Worm (Caenorhabditis elegans) whole organism, L4 larva: ENCODE measurements around the gene F01D5.7.

Experiments
- F26F4.8 ChIP-seq: fragments of 200-800 bp; sonication (Bioruptor generic); conservative IDR thresholded peaks from 2 replicates; pipeline ENCODE4 v1.3.6; 2022; ENCODE audit warnings: missing genetic modification characterization, missing compliant biosample characterization
- Y105C5A.15 ChIP-seq: fragments of 200-800 bp; sonication (Bioruptor generic); IDR thresholded peaks from 2 replicates; pipeline ENCODE4 v1.3.6; 2022; ENCODE audit warnings: missing genetic modification characterization, missing compliant biosample characterization
- ZK546.5 ChIP-seq, 2 experiments: sonication (generic microtip); optimal IDR thresholded peaks; 2 replicates each; lab custom pipeline; 2017; ENCODE audit warnings: missing biosample characterization in 2 of 2, missing genetic modification characterization in 2 of 2
- aha-1 ChIP-seq: fragments of 150-350 bp; peaks from one replicate; lab custom pipeline; 2014; ENCODE audit warnings: missing biosample characterization, missing genetic modification characterization
- arid-1 ChIP-seq: fragments of 200-800 bp; sonication (Bioruptor generic); conservative IDR thresholded peaks from 2 replicates; pipeline ENCODE4 v1.3.6; 2022; ENCODE audit warnings: missing genetic modification reagents, missing genetic modification characterization, missing compliant biosample characterization
- ceh-44 ChIP-seq: fragments of 200-800 bp; sonication (Bioruptor generic); IDR thresholded peaks from 2 replicates; pipeline ENCODE4 v1.3.6; 2022; ENCODE audit warnings: missing genetic modification reagents, missing genetic modification characterization, missing compliant biosample characterization
- ceh-62 ChIP-seq: sonication (generic microtip); optimal IDR thresholded peaks from 2 replicates; lab custom pipeline; 2017; ENCODE audit warnings: missing biosample characterization, missing genetic modification characterization
- ceh-82 ChIP-seq: sonication (generic microtip); optimal IDR thresholded peaks from 2 replicates; lab custom pipeline; 2017; ENCODE audit warnings: missing biosample characterization, missing genetic modification characterization
- ctbp-1 ChIP-seq: fragments of 200-800 bp; sonication (Bioruptor generic); IDR thresholded peaks from 2 replicates; pipeline ENCODE4 v1.3.6; 2022; ENCODE audit warnings: missing genetic modification reagents, missing genetic modification characterization, missing compliant biosample characterization
- daf-16 ChIP-seq, 3 experiments: sonication (generic microtip); optimal IDR thresholded peaks; 2 replicates each; lab custom pipeline; 2016 to 2017; ENCODE audit warnings: missing genetic modification characterization in 3 of 3, missing genetic modification reagents in 3 of 3, mild to moderate bottlenecking in 2 of 3, missing compliant biosample characterization in 2 of 3, missing biosample characterization in 1 of 3, moderate library complexity in 1 of 3
- dmd-6 ChIP-seq: fragments of 200-800 bp; sonication (Bioruptor generic); IDR thresholded peaks from 2 replicates; pipeline ENCODE4 v1.3.6; 2022; ENCODE audit warnings: missing genetic modification reagents, missing genetic modification characterization, missing compliant biosample characterization
- dmd-8 ChIP-seq: fragments of 200-800 bp; sonication (Bioruptor generic); IDR thresholded peaks from 2 replicates; pipeline ENCODE4 v1.3.6; 2022; ENCODE audit warnings: missing genetic modification characterization, missing compliant biosample characterization
- duxl-1 ChIP-seq: sonication (generic microtip); optimal IDR thresholded peaks from 2 replicates; lab custom pipeline; 2016; ENCODE audit warnings: mild to moderate bottlenecking, missing genetic modification characterization, moderate library complexity, missing compliant biosample characterization; ENCODE audit not compliant: poor library complexity
- dve-1 ChIP-seq: sonication (generic microtip); optimal IDR thresholded peaks from 2 replicates; lab custom pipeline; 2017; ENCODE audit warnings: antibody characterized with exemption, mild to moderate bottlenecking, missing genetic modification characterization, missing compliant biosample characterization; ENCODE audit not compliant: insufficient read depth
- egl-27 ChIP-seq: sonication (generic microtip); optimal IDR thresholded peaks from 3 replicates; lab custom pipeline; 2017; ENCODE audit warnings: missing biosample characterization, missing genetic modification reagents, missing genetic modification characterization
- hif-1 ChIP-seq, 2 experiments: sonication (generic microtip); optimal IDR thresholded peaks; 2 replicates each; lab custom pipeline; 2016 to 2017; ENCODE audit warnings: missing compliant biosample characterization in 2 of 2, missing genetic modification characterization in 2 of 2, missing genetic modification reagents in 2 of 2, missing genotype in 2 of 2, mild to moderate bottlenecking in 1 of 2
- hlh-30 ChIP-seq: sonication (generic microtip); optimal IDR thresholded peaks from 2 replicates; lab custom pipeline; 2017; ENCODE audit warnings: antibody characterized with exemption, mild to moderate bottlenecking, missing genetic modification characterization, missing compliant biosample characterization; ENCODE audit not compliant: insufficient read depth
- hmg-1.1 ChIP-seq: fragments of 200-800 bp; sonication (Bioruptor generic); IDR thresholded peaks from 2 replicates; pipeline ENCODE4 v1.3.6; 2022; ENCODE audit warnings: missing genetic modification reagents, missing genetic modification characterization, missing compliant biosample characterization
- jun-1 ChIP-seq: fragments of 150-350 bp; optimal IDR thresholded peaks from 2 replicates; lab custom pipeline; 2014; ENCODE audit warnings: missing biosample characterization, missing genetic modification reagents, missing genetic modification characterization
- lin-15B ChIP-seq: fragments of 150-350 bp; sonication (generic microtip); optimal IDR thresholded peaks from 3 replicates; lab custom pipeline; 2014; ENCODE audit warnings: missing biosample characterization, missing genetic modification characterization
- lin-38 ChIP-seq: fragments of 200-800 bp; sonication (Bioruptor generic); IDR thresholded peaks from 2 replicates; pipeline ENCODE4 v1.3.6; 2022; ENCODE audit warnings: missing genetic modification reagents, missing genetic modification characterization, missing compliant biosample characterization
- lin-39 ChIP-seq: fragments of 150-350 bp; optimal IDR thresholded peaks from 2 replicates; lab custom pipeline; 2014; ENCODE audit warnings: missing biosample characterization, missing genetic modification reagents, missing genetic modification characterization
- lir-3 ChIP-seq: sonication (generic microtip); optimal IDR thresholded peaks from 2 replicates; lab custom pipeline; 2016; ENCODE audit warnings: mild to moderate bottlenecking, missing genetic modification characterization, missing compliant biosample characterization
- madf-9 ChIP-seq: fragments of 200-800 bp; sonication (Bioruptor generic); conservative IDR thresholded peaks from 2 replicates; pipeline ENCODE4 v1.3.6; 2022; ENCODE audit warnings: missing genetic modification reagents, missing genetic modification characterization, missing compliant biosample characterization
- mdl-1 ChIP-seq, 2 experiments: fragments of 150-350 bp in 1 of 2; sonication (generic microtip) in 1 of 2; optimal IDR thresholded peaks; 2 replicates each; lab custom pipeline; 2014 to 2017; ENCODE audit warnings: missing biosample characterization in 2 of 2, missing genetic modification characterization in 2 of 2
- mdt-29 ChIP-seq: fragments of 200-800 bp; sonication (Bioruptor generic); IDR thresholded peaks from 2 replicates; pipeline ENCODE4 v1.3.6; 2022; ENCODE audit warnings: missing genetic modification reagents, missing genetic modification characterization, missing compliant biosample characterization
- mep-1 ChIP-seq: fragments of 150-350 bp; sonication (generic microtip); optimal IDR thresholded peaks from 3 replicates; lab custom pipeline; 2014; ENCODE audit warnings: missing biosample characterization, missing genetic modification characterization
- nhr-102 ChIP-seq: sonication (generic microtip); optimal IDR thresholded peaks from 2 replicates; lab custom pipeline; 2016; ENCODE audit warnings: mild to moderate bottlenecking, missing genetic modification characterization, moderate library complexity, missing compliant biosample characterization
- nhr-11 ChIP-seq: fragments of 150-350 bp; optimal IDR thresholded peaks from 2 replicates; lab custom pipeline; 2014; ENCODE audit warnings: missing biosample characterization, missing genetic modification characterization
- nhr-111 ChIP-seq: fragments of 200-800 bp; sonication (Bioruptor generic); optimal IDR thresholded peaks from 2 replicates; lab custom pipeline; 2018; ENCODE audit warnings: mild to moderate bottlenecking, missing genetic modification characterization, missing compliant biosample characterization
- nhr-25 ChIP-seq: sonication (generic microtip); optimal IDR thresholded peaks from 2 replicates; lab custom pipeline; 2017; ENCODE audit warnings: missing genetic modification characterization, mild to moderate bottlenecking, missing compliant biosample characterization, antibody characterized with exemption, moderate library complexity, borderline replicate concordance; ENCODE audit not compliant: insufficient read depth
- nhr-28 ChIP-seq: fragments of 150-350 bp; optimal IDR thresholded peaks from 2 replicates; lab custom pipeline; 2014; ENCODE audit warnings: missing biosample characterization, missing genetic modification characterization
- nhr-42 ChIP-seq: fragments of 200-800 bp; sonication (Bioruptor generic); IDR thresholded peaks from 2 replicates; pipeline ENCODE4 v1.3.6; 2022; ENCODE audit warnings: missing genetic modification characterization, missing compliant biosample characterization
- nhr-48 ChIP-seq: sonication (generic microtip); optimal IDR thresholded peaks from 2 replicates; lab custom pipeline; 2016; ENCODE audit warnings: mild to moderate bottlenecking, missing genetic modification characterization, missing compliant biosample characterization
- nhr-77 ChIP-seq: fragments of 150-350 bp; optimal IDR thresholded peaks from 2 replicates; lab custom pipeline; 2014; ENCODE audit warnings: missing biosample characterization, missing genetic modification characterization
- php-3 ChIP-seq: fragments of 200-800 bp; sonication (Bioruptor generic); IDR thresholded peaks from 2 replicates; pipeline ENCODE4 v1.3.6; 2022; ENCODE audit warnings: missing genetic modification reagents, missing genetic modification characterization, missing compliant biosample characterization
- pqm-1 ChIP-seq: sonication (generic microtip); optimal IDR thresholded peaks from 2 replicates; lab custom pipeline; 2017; ENCODE audit warnings: missing biosample characterization, missing genetic modification characterization
- spr-3 ChIP-seq: fragments of 200-800 bp; sonication (Bioruptor generic); optimal IDR thresholded peaks from 2 replicates; lab custom pipeline; 2018; ENCODE audit warnings: mild to moderate bottlenecking, missing genetic modification characterization, missing compliant biosample characterization
- tag-97 ChIP-seq: fragments of 200-800 bp; sonication (Bioruptor generic); IDR thresholded peaks from 2 replicates; pipeline ENCODE4 v1.3.6; 2022; ENCODE audit warnings: missing genetic modification characterization, missing compliant biosample characterization
- unc-62 ChIP-seq, 3 experiments: fragments of 150-350 bp in 1 of 3; sonication (generic microtip); optimal IDR thresholded peaks in 2 of 3; peaks in 1 of 3; 1 replicate in 1 of 3; 2 replicates in 2 of 3; lab custom pipeline; 2014 to 2017; ENCODE audit warnings: missing biosample characterization in 3 of 3, missing genetic modification characterization in 3 of 3, missing genetic modification reagents in 3 of 3, missing genotype in 1 of 3
- vab-7 ChIP-seq: fragments of 200-800 bp; sonication (Bioruptor generic); IDR thresholded peaks from 2 replicates; pipeline ENCODE4 v1.3.6; 2022; ENCODE audit warnings: missing genetic modification reagents, missing genetic modification characterization, missing compliant biosample characterization
- zfp-2 ChIP-seq: sonication (generic microtip); optimal IDR thresholded peaks from 2 replicates; lab custom pipeline; 2016; ENCODE audit warnings: mild to moderate bottlenecking, missing genetic modification characterization, missing compliant biosample characterization

F01D5.7 gene

ce11 chrII:14052204-14052603, 43.7 kb downstream of the F01D5.7 start, which contains the start of gene daf-5:
Gene daf-5, minus strand, starts transcription at chrII:14052304.
- TF ChIP-seq madf-9 (GFP tag; lab: Robert Waterston, UW): no peak
- TF ChIP-seq aha-1 (tag; lab: Kevin White, UChicago): peak; percentile 41
- no peak for TF ChIP-seq duxl-1 (tag; lab: Kevin White, UChicago)
- TF ChIP-seq, all 104 proteins: peak for 1

ce11 chrII:14053141-14053540, 44.7 kb downstream of the F01D5.7 start:
- TF ChIP-seq dmd-6 (GFP tag; lab: Robert Waterston, UW): peak; percentile 34; the same call in 1 of the 2 replicates
- no peak for TF ChIP-seq lir-3 (tag; lab: Kevin White, UChicago)

ce11 chrII:14055717-14056116, 47.3 kb downstream of the F01D5.7 start:
- TF ChIP-seq pqm-1 (tag; lab: Kevin White, UChicago) (peak; percentile 75), unc-62 (GFP tag; optimal IDR thresholded peaks at IDR 0.05 in 1 of 2; lab: Kevin White, UChicago) (no peak), unc-62 (tag; optimal IDR thresholded peaks at IDR 0.05; lab: Kevin White, UChicago) (no peak), ZK546.5 (tag; optimal IDR thresholded peaks at IDR 0.05; lab: Kevin White, UChicago) (no peak), daf-16 (GFP tag; optimal IDR thresholded peaks at IDR 0.05; lab: Kevin White, UChicago) (no peak), daf-16 (tag; optimal IDR thresholded peaks at IDR 0.05; lab: Kevin White, UChicago) (peak; percentile 33), dve-1 (tag; lab: Kevin White, UChicago) (peak; percentile 37), dmd-6 (GFP tag; lab: Robert Waterston, UW) (peak; percentile 39; the same call in 1 of the 2 replicates), nhr-28 (tag; lab: Kevin White, UChicago) (peak; percentile 46), aha-1 (tag; lab: Kevin White, UChicago) (peak; percentile 61), nhr-77 (tag; lab: Kevin White, UChicago) (peak; percentile 38)

- peak; percentile 97 for TF ChIP-seq aha-1 (tag; lab: Kevin White, UChicago)
- TF ChIP-seq vab-7: peak; percentile 69
- no peak for TF ChIP-seq dmd-8 (GFP tag; lab: Robert Waterston, UW)
- TF ChIP-seq nhr-11 (tag; lab: Kevin White, UChicago): peak; percentile 77
- peak; percentile 95 for TF ChIP-seq dve-1 (tag; lab: Kevin White, UChicago)
- TF ChIP-seq spr-3 (GFP tag; lab: Kevin White, UChicago): peak; percentile 84
- no peak for TF ChIP-seq Y105C5A.15 (GFP tag; lab: Robert Waterston, UW)
- TF ChIP-seq hif-1 (tag; optimal IDR thresholded peaks at IDR 0.05; lab: Kevin White, UChicago): peak; percentile 44 to 68
- no peak for TF ChIP-seq ceh-44 (GFP tag; lab: Robert Waterston, UW)
- no peak for TF ChIP-seq ceh-82 (tag; lab: Kevin White, UChicago)
- TF ChIP-seq php-3 (GFP tag; lab: Robert Waterston, UW): 0 out of 2 replicates have a peak, but pooled peaks have one; percentile 53
- peak; percentile 31 for TF ChIP-seq zfp-2
- TF ChIP-seq lin-38 (GFP tag; lab: Robert Waterston, UW): peak; percentile 95
- no peak for TF ChIP-seq ceh-62 (tag; lab: Kevin White, UChicago)
- peak; percentile 34 for TF ChIP-seq nhr-25 (tag; lab: Kevin White, UChicago)
- peak; percentile 48 for TF ChIP-seq jun-1 (tag; lab: Kevin White, UChicago)
- TF ChIP-seq hlh-30: peak; percentile 78
- no peak for TF ChIP-seq nhr-111 (GFP tag; lab: Kevin White, UChicago)
- no peak for TF ChIP-seq F26F4.8
- peak; percentile 48 for TF ChIP-seq lin-15B (tag; lab: Kevin White, UChicago)
- no peak for TF ChIP-seq tag-97 (GFP tag; lab: Robert Waterston, UW)
- 0 out of 2 replicates have a peak, but pooled peaks have one; percentile 32 for TF ChIP-seq mdt-29
- TF ChIP-seq nhr-42 (GFP tag; lab: Robert Waterston, UW): peak; percentile 96
- TF ChIP-seq ctbp-1 (GFP tag; lab: Robert Waterston, UW): peak; percentile 77
- no peak for TF ChIP-seq lin-39 (tag; lab: Kevin White, UChicago)
- TF ChIP-seq unc-62 (GFP tag; optimal IDR thresholded peaks at IDR 0.05 in 1 of 2; lab: Kevin White, UChicago): peak in 1 of 2 experiments; percentile 4
- no peak for TF ChIP-seq unc-62 (tag; optimal IDR thresholded peaks at IDR 0.05; lab: Kevin White, UChicago)
- TF ChIP-seq hmg-1.1 (GFP tag; lab: Robert Waterston, UW): peak; percentile 90
- TF ChIP-seq mep-1: peak; percentile 96
- TF ChIP-seq egl-27 (tag; lab: Kevin White, UChicago): no peak
- TF ChIP-seq nhr-48 (tag; lab: Kevin White, UChicago): peak; percentile 76
- TF ChIP-seq mdl-1 (tag; optimal IDR thresholded peaks at IDR 0.05; lab: Kevin White, UChicago): peak in 1 of 2 experiments; percentile 24
- TF ChIP-seq nhr-102: peak; percentile 95
- peak; percentile 72 for TF ChIP-seq arid-1
Measured at ce11 chrII:14059767-14060166, 51.3 kb downstream of the F01D5.7 start, which contains the start of gene rpb-11. Gene rpb-11, plus strand, starts transcription at chrII:14060085.
